Worm (Caenorhabditis elegans) whole organism, L1 larva: ENCODE measurements around the gene D2062.4.
"Not testable (repeated sequence)": the region's sequence is repeated elsewhere in the genome, so short reads cannot be mapped to it uniquely, and the experiment has no call there.

Experiments
- aha-1 ChIP-seq: fragments of 150-350 bp; optimal IDR thresholded peaks from 2 replicates; lab custom pipeline; 2014; ENCODE audit warnings: missing biosample characterization, missing genetic modification characterization
- ceh-88 ChIP-seq: fragments of 200-800 bp; sonication (Bioruptor generic); IDR thresholded peaks from 2 replicates; pipeline ENCODE4 v1.3.6; 2022; ENCODE audit warnings: missing genetic modification characterization, missing compliant biosample characterization
- fos-1 ChIP-seq: fragments of 150-350 bp; optimal IDR thresholded peaks from 2 replicates; lab custom pipeline; 2014; ENCODE audit warnings: missing biosample characterization, missing genetic modification characterization
- lir-3 ChIP-seq: sonication (generic microtip); optimal IDR thresholded peaks from 2 replicates; lab custom pipeline; 2016; ENCODE audit warnings: mild to moderate bottlenecking, missing genetic modification characterization, moderate library complexity, missing compliant biosample characterization; ENCODE audit not compliant: poor library complexity
- mdl-1 ChIP-seq, 2 experiments: fragments of 150-350 bp; optimal IDR thresholded peaks; 2 replicates each; lab custom pipeline; 2014 to 2017; ENCODE audit warnings: missing biosample characterization in 2 of 2, missing genetic modification characterization in 2 of 2, inconsistent platforms in 1 of 2
- nhr-11 ChIP-seq: fragments of 150-350 bp; optimal IDR thresholded peaks from 2 replicates; lab custom pipeline; 2014; ENCODE audit warnings: missing biosample characterization, missing genetic modification characterization
- sup-37 ChIP-seq: fragments of 200-800 bp; sonication (Bioruptor generic); optimal IDR thresholded peaks from 2 replicates; lab custom pipeline; 2018; ENCODE audit warnings: mild to moderate bottlenecking, missing genetic modification characterization, missing compliant biosample characterization
- xbp-1 ChIP-seq: sonication (generic microtip); optimal IDR thresholded peaks from 2 replicates; lab custom pipeline; 2016; ENCODE audit warnings: missing genetic modification characterization, missing compliant biosample characterization

DNA sequence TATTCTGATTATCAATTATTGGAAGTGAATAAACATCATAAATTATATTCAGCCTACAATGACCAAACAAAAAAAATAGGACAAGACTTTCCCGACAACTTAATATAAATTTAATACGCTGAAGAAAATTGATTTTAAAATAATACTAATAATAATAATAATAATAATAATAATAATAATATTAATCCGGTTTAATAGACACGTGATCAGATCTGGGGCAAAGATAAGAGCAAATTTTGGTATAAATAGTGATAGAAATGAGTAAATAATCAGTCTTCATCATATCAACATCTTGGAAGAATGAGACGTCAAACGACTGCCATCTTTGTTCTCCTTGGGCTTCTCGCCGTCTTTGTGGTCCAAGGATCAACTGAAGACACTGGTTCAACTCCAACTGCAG, 4.1 kb upstream of the D2062.4 start, which contains the start of gene msrp-6:
- TF ChIP-seq lir-3 (tag; lab: Kevin White, UChicago); mdl-1 (tag; optimal IDR thresholded peaks at IDR 0.05; lab: Kevin White, UChicago); ceh-88 (GFP tag; lab: Robert Waterston, UW); xbp-1 (tag; lab: Kevin White, UChicago); aha-1; nhr-11 (tag; lab: Kevin White, UChicago); sup-37 (GFP tag; lab: Kevin White, UChicago); fos-1 (tag; lab: Kevin White, UChicago): not testable (repeated sequence)
